Worm (Caenorhabditis elegans): ENCODE measurements around the gene tbx-2.

tbx-2 gene

ce11 chrIII:5162820-5163631, 26.9 kb upstream of the tbx-2 start, which contains the start of gene gars-1:
TSS of gene gars-1 (minus strand) at chrIII:5163627.
- TF ChIP-seq W03F9.2 (tag; optimal IDR thresholded peaks at IDR 0.05) (peak; percentile 15), dao-5 (tag; optimal IDR thresholded peaks at IDR 0.05) (no peak), him-1 (tag; optimal IDR thresholded peaks at IDR 0.05) (no peak)

ce11 chrIII:5160803-5161202, 24.7 kb upstream of the tbx-2 start:
- TF ChIP-seq him-1 (tag; optimal IDR thresholded peaks at IDR 0.05) (no peak), W03F9.2 (tag; optimal IDR thresholded peaks at IDR 0.05) (no peak), dao-5 (tag; optimal IDR thresholded peaks at IDR 0.05) (no peak)

- TF ChIP-seq W03F9.2 (tag; optimal IDR thresholded peaks at IDR 0.05) = no peak
- no peak for TF ChIP-seq dao-5 (tag; optimal IDR thresholded peaks at IDR 0.05)
- TF ChIP-seq him-1 (tag; optimal IDR thresholded peaks at IDR 0.05) = no peak
Measured at ce11 chrIII:5159505-5159904, 23.4 kb upstream of the tbx-2 start, which contains the start of gene T10F2.5. TSS of gene T10F2.5 (minus strand) at chrIII:5159605.

- no peak for TF ChIP-seq him-1 (tag; optimal IDR thresholded peaks at IDR 0.05)
- TF ChIP-seq W03F9.2 (tag; optimal IDR thresholded peaks at IDR 0.05) = no peak
- no peak for TF ChIP-seq dao-5 (tag; optimal IDR thresholded peaks at IDR 0.05)
Measured at ce11 chrIII:5158674-5159073, 22.6 kb upstream of the tbx-2 start, which contains the start of gene oxy-4. TSS of gene oxy-4 (minus strand) at chrIII:5158774.

- no peak for TF ChIP-seq him-1 (tag; optimal IDR thresholded peaks at IDR 0.05)
- TF ChIP-seq dao-5 (tag; optimal IDR thresholded peaks at IDR 0.05) = no peak
- no peak for TF ChIP-seq W03F9.2 (tag; optimal IDR thresholded peaks at IDR 0.05)
Measured at ce11 chrIII:5155393-5155792, 19.3 kb upstream of the tbx-2 start.

- TF ChIP-seq W03F9.2 (tag; optimal IDR thresholded peaks at IDR 0.05) (peak; percentile 77), him-1 (tag; optimal IDR thresholded peaks at IDR 0.05) (no peak)
Measured at ce11 chrIII:5153137-5153536, 17.0 kb upstream of the tbx-2 start, which contains the start of the genes rbm-42 and grwd-1. TSS of gene rbm-42 (minus strand) at chrIII:5153229. TSS of gene grwd-1 (plus strand) at chrIII:5153464.

DNA sequence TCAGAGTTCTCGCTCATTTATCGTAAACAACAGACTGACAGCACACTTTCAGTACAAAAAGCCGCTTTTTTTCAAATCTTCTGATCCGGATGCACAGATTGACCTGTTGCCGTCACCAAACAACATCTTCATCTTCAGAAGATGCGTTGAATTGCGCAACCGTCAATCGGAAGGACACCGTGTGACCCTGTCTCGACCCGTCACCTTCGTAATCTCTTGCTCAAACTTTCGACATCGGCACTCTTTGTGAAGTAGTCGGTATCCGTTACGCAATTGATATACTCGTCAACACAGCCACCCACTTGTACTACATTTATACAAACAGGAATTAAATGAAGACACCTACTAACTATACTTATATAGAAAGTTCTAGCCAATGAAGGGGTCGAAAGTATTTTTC, 14.9 kb upstream of the tbx-2 start:
- TF ChIP-seq W03F9.2 (tag; optimal IDR thresholded peaks at IDR 0.05) (no peak), him-1 (tag; optimal IDR thresholded peaks at IDR 0.05) (no peak), dao-5 (tag; optimal IDR thresholded peaks at IDR 0.05) (no peak)

DNA sequence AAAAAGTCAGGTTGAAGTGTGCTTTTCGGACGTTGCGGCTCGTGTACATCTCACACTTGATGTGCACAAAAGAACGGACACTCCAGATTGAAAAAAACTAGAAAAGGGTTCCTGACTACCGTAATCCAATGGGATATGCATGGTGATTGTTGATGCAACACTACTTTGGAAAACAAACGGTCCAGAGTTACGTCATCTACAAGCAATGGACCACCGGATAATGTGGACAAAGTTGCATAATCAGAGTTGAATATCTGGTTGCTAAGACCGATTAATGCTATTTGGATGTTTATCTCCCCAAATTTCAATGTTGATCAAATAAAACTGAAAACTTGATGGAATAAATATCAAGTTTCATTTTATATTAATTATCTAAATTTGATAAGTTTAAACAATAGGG, 13.9 kb upstream of the tbx-2 start:
- TF ChIP-seq W03F9.2 (tag; optimal IDR thresholded peaks at IDR 0.05) (no peak), dao-5 (tag; optimal IDR thresholded peaks at IDR 0.05) (no peak), him-1 (tag; optimal IDR thresholded peaks at IDR 0.05) (no peak)

- TF ChIP-seq dao-5 (tag; optimal IDR thresholded peaks at IDR 0.05) = no peak
- TF ChIP-seq W03F9.2 (tag; optimal IDR thresholded peaks at IDR 0.05) = no peak
- TF ChIP-seq him-1 (tag; optimal IDR thresholded peaks at IDR 0.05) = no peak
Measured at ce11 chrIII:5149478-5149877, 13.4 kb upstream of the tbx-2 start, which contains the start of gene Y54H5A.2. TSS of gene Y54H5A.2 (minus strand) at chrIII:5149578.

ce11 chrIII:5147445-5147844, 11.3 kb upstream of the tbx-2 start:
- no peak for TF ChIP-seq dao-5 (tag; optimal IDR thresholded peaks at IDR 0.05)
- no peak for TF ChIP-seq him-1 (tag; optimal IDR thresholded peaks at IDR 0.05)
- TF ChIP-seq W03F9.2 (tag; optimal IDR thresholded peaks at IDR 0.05) = no peak

- no peak for TF ChIP-seq him-1 (tag; optimal IDR thresholded peaks at IDR 0.05)
- TF ChIP-seq dao-5 (tag; optimal IDR thresholded peaks at IDR 0.05) = no peak
- TF ChIP-seq W03F9.2 (tag; optimal IDR thresholded peaks at IDR 0.05) = no peak
Measured at ce11 chrIII:5146749-5147148, 10.7 kb upstream of the tbx-2 start.

DNA sequence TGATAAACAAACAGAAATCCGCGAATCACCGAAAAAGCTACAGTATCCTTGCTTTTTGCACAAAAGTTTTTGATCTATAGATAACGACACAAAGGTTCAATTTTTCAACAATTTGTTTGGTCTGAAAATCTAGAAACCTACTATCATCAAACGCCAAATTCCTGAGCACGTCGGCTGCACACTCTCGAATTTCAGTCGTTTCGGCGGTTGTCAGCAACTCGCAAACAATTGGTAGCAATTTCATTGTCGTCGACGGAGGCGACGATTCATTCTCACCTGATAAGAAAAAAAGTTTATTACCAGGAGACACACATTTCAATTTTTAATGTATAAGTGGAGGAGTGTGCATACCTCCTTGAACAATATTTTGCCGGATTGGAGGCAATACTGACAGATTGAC, 9.8 kb upstream of the tbx-2 start:
- TF ChIP-seq him-1 (tag; optimal IDR thresholded peaks at IDR 0.05) = no peak
- TF ChIP-seq W03F9.2 (tag; optimal IDR thresholded peaks at IDR 0.05) = no peak
- no peak for TF ChIP-seq dao-5 (tag; optimal IDR thresholded peaks at IDR 0.05)

DNA sequence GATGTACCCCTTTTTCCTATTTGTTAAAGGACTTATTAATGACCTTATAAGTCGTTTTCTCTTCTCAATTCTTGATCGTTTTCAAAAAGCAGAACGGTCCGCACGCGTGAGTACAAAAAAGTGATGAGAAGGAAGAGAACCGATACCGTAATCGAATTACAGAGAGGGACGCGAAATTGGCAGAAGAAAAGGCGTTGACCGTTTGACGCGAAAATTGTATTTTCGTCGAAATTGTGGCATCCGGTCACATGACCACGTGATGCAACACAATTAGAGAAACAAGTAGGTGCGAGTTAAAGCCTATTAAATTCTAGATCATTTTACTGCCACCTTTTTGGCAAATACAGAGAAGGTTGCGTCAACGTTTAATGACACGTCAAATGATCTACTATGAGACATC, 8.1 kb upstream of the tbx-2 start:
- TF ChIP-seq him-1 (tag; optimal IDR thresholded peaks at IDR 0.05) = no peak

DNA sequence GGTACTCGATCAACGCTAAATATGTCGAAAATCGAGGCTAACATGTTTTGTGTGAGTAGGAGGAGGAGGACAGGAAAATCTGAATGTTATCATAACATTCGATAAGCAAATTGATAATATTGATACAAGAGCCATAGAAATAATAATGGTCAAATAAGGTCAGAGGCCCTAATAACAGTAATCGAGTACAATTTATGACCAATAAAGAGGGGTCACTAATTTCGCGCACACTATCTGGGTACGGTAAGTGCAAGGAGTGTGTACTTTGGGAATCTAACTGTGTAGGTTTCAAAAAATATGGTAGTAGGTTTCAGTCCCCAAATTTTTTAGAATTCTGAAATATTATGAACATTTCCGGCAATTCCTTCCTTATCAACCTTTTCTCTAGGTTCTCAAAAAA, 7.4 kb upstream of the tbx-2 start:
- TF ChIP-seq W03F9.2 (tag; optimal IDR thresholded peaks at IDR 0.05) (no peak), him-1 (tag; optimal IDR thresholded peaks at IDR 0.05) (no peak), dao-5 (tag; optimal IDR thresholded peaks at IDR 0.05) (no peak)

DNA sequence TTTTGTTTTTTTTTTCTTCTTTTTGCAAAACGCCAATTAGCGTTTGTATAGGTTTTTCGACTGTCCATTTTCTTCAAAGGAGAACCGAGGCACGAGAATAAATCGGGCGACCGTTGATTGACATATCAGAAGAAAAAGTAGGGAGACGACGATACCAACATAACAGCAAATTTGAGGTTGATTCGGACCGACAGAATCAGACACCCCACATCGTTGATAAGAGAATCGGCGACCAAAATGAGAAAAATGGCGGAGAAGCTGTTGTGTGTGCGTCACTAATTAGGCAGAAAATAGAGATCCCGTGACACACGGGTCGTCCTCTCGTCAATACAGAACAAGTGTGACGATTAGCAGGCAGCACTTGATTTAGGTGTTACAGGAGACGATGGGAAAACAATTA, 5.8 kb upstream of the tbx-2 start:
- TF ChIP-seq W03F9.2 (tag; optimal IDR thresholded peaks at IDR 0.05) (no peak), dao-5 (tag; optimal IDR thresholded peaks at IDR 0.05) (no peak), him-1 (tag; optimal IDR thresholded peaks at IDR 0.05) (no peak)

All from whole organism, L4/young adult.